Worm (Caenorhabditis elegans): ENCODE data around the gene H03A11.2.

DNA sequence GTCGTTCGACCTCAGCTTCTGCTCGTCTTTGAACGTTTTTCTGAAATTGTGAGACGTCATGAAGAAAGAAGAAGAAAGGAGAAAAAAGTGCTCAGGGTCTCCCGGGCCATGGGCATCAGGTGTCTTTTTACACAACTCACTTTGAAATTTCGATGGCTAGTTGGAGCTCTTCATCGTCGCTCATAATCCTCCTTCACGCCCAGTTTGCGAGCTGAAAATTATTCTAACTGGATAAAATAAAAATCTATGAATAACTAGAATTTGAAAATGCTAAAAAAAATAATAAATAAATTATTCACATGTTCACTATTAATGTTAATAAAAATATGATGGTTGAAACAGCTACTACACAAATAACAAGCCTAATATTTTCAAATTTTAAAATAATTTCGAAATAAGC, 15.7 kb upstream of the H03A11.2 start, which contains the start of gene piki-1:
- TF ChIP-seq ces-1 (GFP tag; optimal IDR thresholded peaks at IDR 0.05) (no peak), unc-86 (tag; optimal IDR thresholded peaks at IDR 0.05) (no peak), ztf-11 (tag; optimal IDR thresholded peaks at IDR 0.05) (no peak), elt-2 (tag; optimal IDR thresholded peaks at IDR 0.05) (no peak), pag-3 (tag; optimal IDR thresholded peaks at IDR 0.05; ENCODE audit: borderline replicate concordance, insufficient read depth) (no peak), ceh-90 (tag; optimal IDR thresholded peaks at IDR 0.05) (no peak), fkh-10 (GFP tag; optimal IDR thresholded peaks at IDR 0.05) (no peak)

Measured in whole organism, L1 larva.